Fruit fly (Drosophila melanogaster) whole organism, prepupa: ENCODE results near the gene CG12253.

Experiments used
- Blimp-1 ChIP-seq: fragments of 200-800 bp; sonication (Bioruptor generic); optimal IDR thresholded peaks from 3 replicates; lab custom pipeline; 2017; ENCODE audit warnings: missing biosample characterization, missing genetic modification characterization, mild to moderate bottlenecking, moderate library complexity, missing genetic modification reagents
- CG10631 ChIP-seq: fragments of 200-800 bp; sonication (Bioruptor generic); optimal IDR thresholded peaks from 2 replicates; lab custom pipeline; 2016; ENCODE audit warnings: missing biosample characterization, missing genetic modification characterization
- CG10669 ChIP-seq: fragments of 200-800 bp; sonication (Bioruptor generic); optimal IDR thresholded peaks from 3 replicates; lab custom pipeline; 2018; ENCODE audit warnings: missing biosample characterization, mild to moderate bottlenecking, missing genetic modification characterization, moderate library complexity
- CG11294 ChIP-seq: fragments of 200-800 bp; sonication (Bioruptor generic); IDR thresholded peaks from 2 replicates; pipeline ENCODE4 v1.3.6; 2022; ENCODE audit warnings: missing biosample characterization, missing genetic modification characterization
- CG11762 ChIP-seq: fragments of 200-800 bp; sonication (Bioruptor generic); optimal IDR thresholded peaks from 3 replicates; lab custom pipeline; 2016; ENCODE audit warnings: missing biosample characterization, missing genetic modification characterization; ENCODE audit not compliant: insufficient read depth
- CG11902 ChIP-seq: fragments of 200-800 bp; sonication (Bioruptor generic); optimal IDR thresholded peaks from 3 replicates; lab custom pipeline; 2016; ENCODE audit warnings: missing biosample characterization, missing genetic modification characterization
- CG15336 ChIP-seq: fragments of 200-800 bp; sonication (Bioruptor generic); IDR thresholded peaks from 2 replicates; pipeline ENCODE4 v1.3.6; 2022; ENCODE audit warnings: missing biosample characterization, missing genetic modification characterization
- CG1621 ChIP-seq: fragments of 200-800 bp; sonication (Bioruptor generic); optimal IDR thresholded peaks from 3 replicates; lab custom pipeline; 2018; ENCODE audit warnings: missing biosample characterization, mild to moderate bottlenecking, missing genetic modification characterization
- CG16779 ChIP-seq: fragments of 200-800 bp; sonication (Bioruptor generic); optimal IDR thresholded peaks from 3 replicates; lab custom pipeline; 2017; ENCODE audit warnings: missing biosample characterization, mild to moderate bottlenecking, missing genetic modification characterization
- CG3032 ChIP-seq: fragments of 200-800 bp; optimal IDR thresholded peaks from 2 replicates; lab custom pipeline; 2019; ENCODE audit warnings: missing biosample characterization, mild to moderate bottlenecking, missing genetic modification characterization, moderate library complexity
- CG31627 ChIP-seq: fragments of 200-800 bp; sonication (Bioruptor generic); optimal IDR thresholded peaks from 3 replicates; lab custom pipeline; 2016; ENCODE audit warnings: missing biosample characterization, missing genetic modification characterization
- CG32006 ChIP-seq: fragments of 200-800 bp; sonication (Bioruptor generic); optimal IDR thresholded peaks from 3 replicates; lab custom pipeline; 2017; ENCODE audit warnings: missing biosample characterization, mild to moderate bottlenecking, missing genetic modification characterization
- CG34406 ChIP-seq: fragments of 200-800 bp; sonication (Bioruptor generic); optimal IDR thresholded peaks from 3 replicates; lab custom pipeline; 2016; ENCODE audit warnings: missing biosample characterization, missing genetic modification characterization
- CG4318 ChIP-seq: fragments of 200-800 bp; sonication (Bioruptor generic); optimal IDR thresholded peaks from 3 replicates; lab custom pipeline; 2017; ENCODE audit warnings: missing biosample characterization, mild to moderate bottlenecking, missing genetic modification characterization
- CG6276 ChIP-seq: fragments of 200-800 bp; sonication (Bioruptor generic); optimal IDR thresholded peaks from 2 replicates; lab custom pipeline; 2017; ENCODE audit warnings: missing biosample characterization, mild to moderate bottlenecking, missing genetic modification characterization
- CG6808 ChIP-seq: fragments of 200-800 bp; sonication (Bioruptor generic); optimal IDR thresholded peaks from 3 replicates; lab custom pipeline; 2017; ENCODE audit warnings: missing biosample characterization, missing genetic modification characterization, mild to moderate bottlenecking, moderate library complexity, missing genetic modification reagents
- CG6854 ChIP-seq: fragments of 200-800 bp; sonication (Bioruptor generic); optimal IDR thresholded peaks from 2 replicates; lab custom pipeline; 2017; ENCODE audit warnings: missing biosample characterization, mild to moderate bottlenecking, missing genetic modification characterization
- CG8119 ChIP-seq: fragments of 200-800 bp; sonication (Bioruptor generic); IDR thresholded peaks from 3 replicates; pipeline ENCODE4 v1.3.6; 2022; ENCODE audit warnings: missing biosample characterization, missing genetic modification characterization
- CG8319 ChIP-seq: fragments of 200-800 bp; sonication (Bioruptor generic); optimal IDR thresholded peaks from 3 replicates; lab custom pipeline; 2016; ENCODE audit warnings: missing biosample characterization, missing genetic modification characterization
- CG9139 ChIP-seq: fragments of 200-800 bp; sonication (Bioruptor generic); optimal IDR thresholded peaks from 3 replicates; lab custom pipeline; 2017; ENCODE audit warnings: missing biosample characterization, mild to moderate bottlenecking, missing genetic modification characterization
- Eip75B ChIP-seq: fragments of 200-800 bp; sonication (Bioruptor generic); optimal IDR thresholded peaks from 3 replicates; lab custom pipeline; 2016; ENCODE audit warnings: missing biosample characterization, missing genetic modification characterization
- Eip78C ChIP-seq: fragments of 200-800 bp; sonication (Bioruptor generic); peaks from one replicate; lab custom pipeline; 2016; ENCODE audit warnings: missing biosample characterization, missing genetic modification characterization
- Eip93F ChIP-seq: fragments of 200-800 bp; sonication (Bioruptor generic); optimal IDR thresholded peaks from 2 replicates; lab custom pipeline; 2016; ENCODE audit warnings: missing biosample characterization, mild to moderate bottlenecking, missing genetic modification characterization
- Ets21C ChIP-seq: fragments of 200-800 bp; sonication (Bioruptor generic); optimal IDR thresholded peaks from 3 replicates; lab custom pipeline; 2016; ENCODE audit warnings: missing biosample characterization, missing genetic modification characterization
- Ets96B ChIP-seq: fragments of 200-800 bp; optimal IDR thresholded peaks from 2 replicates; lab custom pipeline; 2019; ENCODE audit warnings: missing biosample characterization, mild to moderate bottlenecking, missing genetic modification characterization, moderate library complexity
- Gug ChIP-seq: fragments of 200-800 bp; sonication (Bioruptor generic); IDR thresholded peaks from 2 replicates; pipeline ENCODE4 v1.3.6; 2022; ENCODE audit warnings: missing biosample characterization, missing genetic modification characterization
- Hr39 ChIP-seq: fragments of 200-800 bp; sonication (Bioruptor generic); optimal IDR thresholded peaks from 2 replicates; lab custom pipeline; 2016; ENCODE audit warnings: missing biosample characterization, missing genetic modification characterization
- Hr4 ChIP-seq: fragments of 200-800 bp; sonication (Bioruptor generic); optimal IDR thresholded peaks from 3 replicates; lab custom pipeline; 2016; ENCODE audit warnings: missing biosample characterization, missing genetic modification characterization
- Lpt ChIP-seq: fragments of 200-800 bp; sonication (Bioruptor generic); optimal IDR thresholded peaks from 3 replicates; lab custom pipeline; 2016; ENCODE audit warnings: missing biosample characterization, missing genetic modification characterization
- OdsH ChIP-seq: fragments of 200-800 bp; sonication (Bioruptor generic); optimal IDR thresholded peaks from 3 replicates; lab custom pipeline; 2016; ENCODE audit warnings: missing biosample characterization, missing genetic modification characterization
- Sox14 ChIP-seq: fragments of 200-800 bp; sonication (Bioruptor generic); optimal IDR thresholded peaks from 3 replicates; lab custom pipeline; 2016; ENCODE audit warnings: missing biosample characterization, missing genetic modification characterization
- Sox15 ChIP-seq: fragments of 200-800 bp; sonication (Bioruptor generic); optimal IDR thresholded peaks from 3 replicates; lab custom pipeline; 2016; ENCODE audit warnings: missing biosample characterization, missing genetic modification characterization
- dac ChIP-seq: fragments of 200-800 bp; sonication (Bioruptor generic); optimal IDR thresholded peaks from 2 replicates; lab custom pipeline; 2017; ENCODE audit warnings: missing biosample characterization, mild to moderate bottlenecking, missing genetic modification characterization
- dsx ChIP-seq: fragments of 200-800 bp; optimal IDR thresholded peaks from 3 replicates; lab custom pipeline; 2019; ENCODE audit warnings: missing biosample characterization, mild to moderate bottlenecking, missing genetic modification characterization, moderate library complexity; ENCODE audit not compliant: poor library complexity, severe bottlenecking
- fd59A ChIP-seq: fragments of 200-800 bp; sonication (Bioruptor generic); optimal IDR thresholded peaks from 2 replicates; lab custom pipeline; 2017; ENCODE audit warnings: missing biosample characterization, mild to moderate bottlenecking, missing genetic modification characterization, missing genetic modification reagents
- fd85E ChIP-seq: fragments of 200-800 bp; sonication (Bioruptor generic); optimal IDR thresholded peaks from 3 replicates; lab custom pipeline; 2016; ENCODE audit warnings: missing biosample characterization, missing genetic modification characterization
- fkh ChIP-seq: fragments of 200-800 bp; sonication (Bioruptor generic); optimal IDR thresholded peaks from 3 replicates; lab custom pipeline; 2017; ENCODE audit warnings: missing biosample characterization, mild to moderate bottlenecking, missing genetic modification characterization, moderate library complexity
- lz ChIP-seq: fragments of 200-800 bp; sonication (Bioruptor generic); optimal IDR thresholded peaks from 3 replicates; lab custom pipeline; 2016; ENCODE audit warnings: missing biosample characterization, missing genetic modification characterization
- net ChIP-seq: fragments of 200-800 bp; sonication (Bioruptor generic); optimal IDR thresholded peaks from 3 replicates; lab custom pipeline; 2016; ENCODE audit warnings: missing biosample characterization, missing genetic modification characterization
- pdm3 ChIP-seq: fragments of 200-800 bp; sonication (Bioruptor generic); optimal IDR thresholded peaks from 3 replicates; lab custom pipeline; 2016; ENCODE audit warnings: missing biosample characterization, missing genetic modification characterization
- salr ChIP-seq, 2 experiments: fragments of 200-800 bp; sonication (Bioruptor generic); optimal IDR thresholded peaks; 3 replicates each; lab custom pipeline; 2016 to 2018; ENCODE audit warnings: missing biosample characterization in 2 of 2, missing genetic modification characterization in 2 of 2, mild to moderate bottlenecking in 1 of 2
- spab ChIP-seq: fragments of 200-800 bp; sonication (Bioruptor generic); optimal IDR thresholded peaks from 2 replicates; lab custom pipeline; 2017; ENCODE audit warnings: missing biosample characterization, mild to moderate bottlenecking, missing genetic modification characterization, missing genetic modification reagents
- svp ChIP-seq: fragments of 200-800 bp; sonication (Bioruptor generic); peaks from one replicate; lab custom pipeline; 2016; ENCODE audit warnings: missing biosample characterization, missing genetic modification characterization
- topi ChIP-seq: fragments of 200-800 bp; sonication (Bioruptor generic); optimal IDR thresholded peaks from 3 replicates; lab custom pipeline; 2016; ENCODE audit warnings: missing biosample characterization, missing genetic modification characterization

The CG12253 gene

dm6 chr2L:11003925-11004673 lies 16.5 kb downstream of the CG12253 start, which contains the start of gene RpL9 (continued):
- no peak for TF ChIP-seq fkh (GFP tag; lab: Kevin White, UChicago)
- TF ChIP-seq Blimp-1 (GFP tag; lab: Kevin White, UChicago): peak; percentile 34
- peak; percentile 60 for TF ChIP-seq OdsH (GFP tag; lab: Kevin White, UChicago)
- TF ChIP-seq CG10669 (GFP tag; lab: Kevin White, UChicago): no peak
- TF ChIP-seq Sox15 (GFP tag; lab: Kevin White, UChicago): no peak
- TF ChIP-seq CG11902 (GFP tag; lab: Kevin White, UChicago): no peak
- no peak for TF ChIP-seq net (GFP tag; lab: Kevin White, UChicago)
- no peak for TF ChIP-seq CG8119 (GFP tag; lab: Robert Waterston, UW)

- TF ChIP-seq CG9139 (GFP tag; lab: Kevin White, UChicago) (no peak), CG8119 (GFP tag; lab: Robert Waterston, UW) (no peak), CG6854 (peak; percentile 23)
Observed at dm6 chr2L:11004674-11005045, 17.1 kb downstream of the CG12253 start, which contains the start of gene Nup154. TSS of gene Nup154 (plus strand) at chr2L:11004820.

- TF ChIP-seq CG6854 (no peak), CG32006 (GFP tag; lab: Kevin White, UChicago) (no peak), net (GFP tag; lab: Kevin White, UChicago) (no peak), CG10669 (GFP tag; lab: Kevin White, UChicago) (peak; percentile 38), CG16779 (no peak), Hr39 (GFP tag; lab: Kevin White, UChicago) (no peak), CG4318 (no peak), Sox14 (peak; percentile 31), Eip93F (GFP tag; lab: Kevin White, UChicago) (peak; percentile 53), fkh (GFP tag; lab: Kevin White, UChicago) (no peak), CG8319 (GFP tag; lab: Kevin White, UChicago) (peak; percentile 19), Ets96B (tag; lab: Kevin White, UChicago) (peak; percentile 56), topi (GFP tag; lab: Kevin White, UChicago) (peak; percentile 46), Gug (no peak), CG34406 (GFP tag; lab: Kevin White, UChicago) (peak; percentile 40), CG3032 (tag; lab: Kevin White, UChicago) (peak; percentile 63), fd85E (GFP tag; lab: Kevin White, UChicago) (no peak), Sox15 (GFP tag; lab: Kevin White, UChicago) (peak; percentile 35), CG31627 (peak; percentile 44), pdm3 (GFP tag; lab: Kevin White, UChicago) (no peak), CG11762 (peak; percentile 39), Lpt (GFP tag; lab: Kevin White, UChicago) (peak; percentile 12), Eip78C (GFP tag; lab: Kevin White, UChicago) (peak; percentile 85), CG15336 (GFP tag; lab: Robert Waterston, UW) (0 out of 2 replicates have a peak, but pooled peaks have one; percentile 32), Ets21C (GFP tag; lab: Kevin White, UChicago) (no peak), lz (GFP tag; lab: Kevin White, UChicago) (peak; percentile 58), CG1621 (tag; lab: Kevin White, UChicago) (peak; percentile 13), Blimp-1 (GFP tag; lab: Kevin White, UChicago) (no peak), spab (no peak), CG8119 (GFP tag; lab: Robert Waterston, UW) (0 out of 3 replicates have a peak, but pooled peaks have one; percentile 29), Eip75B (no peak), CG6808 (GFP tag; lab: Kevin White, UChicago) (no peak), CG11294 (no peak; the same call in 1 of the 2 replicates), dsx (peak; percentile 52), CG11902 (GFP tag; lab: Kevin White, UChicago) (peak; percentile 19), OdsH (GFP tag; lab: Kevin White, UChicago) (peak; percentile 65), fd59A (no peak), svp (GFP tag; lab: Kevin White, UChicago) (no peak), CG10631 (peak; percentile 70), dac (GFP tag; lab: Kevin White, UChicago) (no peak), salr (GFP tag; optimal IDR thresholded peaks at IDR 0.05; lab: Kevin White, UChicago) (no peak), Hr4 (GFP tag; lab: Kevin White, UChicago) (no peak), CG6276 (no peak)
Observed at dm6 chr2L:11010999-11011398, 23.4 kb downstream of the CG12253 start, which contains the start of the genes Art8 and dUTPase. TSS of gene Art8 (minus strand) at chr2L:11011086. TSS of gene dUTPase (plus strand) at chr2L:11011312.
